Fruit fly (Drosophila melanogaster): ENCODE data around the gene ATP8B.

- TF ChIP-seq Lpt (GFP tag; optimal IDR thresholded peaks at IDR 0.05) (no peak), CG11902 (GFP tag; optimal IDR thresholded peaks at IDR 0.05) (no peak), Sox15 (GFP tag; optimal IDR thresholded peaks at IDR 0.05) (no peak), fd85E (GFP tag; optimal IDR thresholded peaks at IDR 0.05) (no peak), net (GFP tag; optimal IDR thresholded peaks at IDR 0.05) (no peak), Sox102F (GFP tag; optimal IDR thresholded peaks at IDR 0.05) (no peak), CG1621 (tag; optimal IDR thresholded peaks at IDR 0.05) (no peak), salr (GFP tag; optimal IDR thresholded peaks at IDR 0.05) (no peak), CG8119 (GFP tag; IDR thresholded peaks at IDR 0.05) (no peak)
Measured at dm6 chr3R:12040228-12040627, 50.2 kb downstream of the ATP8B start, which contains the start of gene CG14736.

Data from whole organism, prepupa.